Worm (Caenorhabditis elegans): ENCODE results near the gene C09G4.4.

DNA sequence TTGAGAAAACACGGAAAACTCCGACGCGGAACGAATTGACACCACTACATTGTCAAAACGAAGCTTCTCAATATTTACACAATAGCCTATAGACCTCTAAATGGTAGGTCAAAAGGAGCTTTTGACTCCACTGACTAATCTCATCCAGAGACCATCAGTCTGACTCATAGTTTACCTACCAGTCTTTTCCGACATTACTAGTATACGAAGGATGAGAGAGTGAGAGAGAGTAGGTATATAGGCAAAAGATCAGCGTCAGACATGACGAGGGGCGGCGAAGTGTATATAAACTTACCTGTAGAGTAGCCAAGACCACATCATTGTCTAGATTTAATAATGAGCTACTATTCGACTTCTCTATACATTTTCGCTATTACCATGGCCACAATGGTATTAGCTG lies 25.6 kb upstream of the C09G4.4 start, which contains the start of gene srlf-3:
- TF ChIP-seq dao-5 (tag; optimal IDR thresholded peaks at IDR 0.05) (no peak), W03F9.2 (tag; optimal IDR thresholded peaks at IDR 0.05) (no peak), him-1 (tag; optimal IDR thresholded peaks at IDR 0.05) (no peak)
